Worm (Caenorhabditis elegans): ENCODE measurements around the gene Y71H2AM.29.
A peak's percentile ranks its signal among the peaks of the same experiment; 100 is the strongest.

Gene Y71H2AM.29

DNA sequence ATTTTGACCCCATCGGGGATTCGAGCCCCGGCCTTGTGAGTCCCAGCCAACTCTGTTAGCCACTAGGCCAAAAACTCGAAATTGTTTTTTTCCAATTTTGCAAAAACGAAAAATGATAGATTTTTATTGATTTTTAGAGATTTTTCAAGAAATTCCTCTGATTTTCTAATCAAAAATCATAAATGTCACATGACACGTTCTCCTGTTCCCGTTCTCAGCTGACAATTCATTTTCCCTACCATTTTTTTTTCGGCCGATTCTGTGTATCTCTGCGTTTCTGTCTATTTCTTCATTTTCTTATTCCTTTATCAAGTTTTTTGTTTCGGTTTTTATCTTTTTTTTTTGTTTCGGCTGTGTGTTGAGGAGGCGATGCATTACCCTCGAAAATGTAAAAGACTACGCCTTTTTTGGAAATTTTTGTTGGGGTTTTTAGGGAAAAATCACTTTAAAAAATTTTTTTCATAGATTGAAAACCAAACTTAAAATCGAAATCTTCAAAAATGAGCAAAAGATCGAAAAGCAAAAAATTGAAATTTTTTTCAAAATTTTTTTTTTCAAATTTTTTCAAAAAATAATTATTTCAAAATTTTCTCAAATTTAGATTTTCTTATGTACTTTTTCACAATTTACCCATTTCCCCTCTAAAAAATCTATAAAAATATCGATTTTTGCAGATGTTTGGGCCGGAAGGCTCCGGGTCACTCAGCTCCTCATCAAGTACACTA, 41.7 kb downstream of the Y71H2AM.29 start, which contains the start of gene klf-1 (continued):
- TF ChIP-seq F26F4.8 (GFP tag; conservative IDR thresholded peaks at IDR 0.05), result no peak
- TF ChIP-seq F44E2.7 (GFP tag; IDR thresholded peaks at IDR 0.05), result no peak
- no peak for TF ChIP-seq D1046.2 (GFP tag; IDR thresholded peaks at IDR 0.05)
- peak in 1 of 2 experiments; percentile 58 for TF ChIP-seq mdl-1 (tag; optimal IDR thresholded peaks at IDR 0.05)
- TF ChIP-seq zfp-3 (GFP tag; conservative IDR thresholded peaks at IDR 0.05), result no peak
- no peak for TF ChIP-seq mes-2 (tag; optimal IDR thresholded peaks at IDR 0.05; ENCODE audit: poor library complexity, severe bottlenecking)
- TF ChIP-seq ZK337.2 (GFP tag; IDR thresholded peaks at IDR 0.05), result no peak
- no peak for TF ChIP-seq lin-15B (tag; optimal IDR thresholded peaks at IDR 0.05)
- no peak for TF ChIP-seq F49E8.2 (tag; optimal IDR thresholded peaks at IDR 0.05; ENCODE audit: borderline replicate concordance)
- no peak for TF ChIP-seq nhr-11 (tag; optimal IDR thresholded peaks at IDR 0.05)
- no peak for TF ChIP-seq ceh-20 (GFP tag; IDR thresholded peaks at IDR 0.05)
- no peak for TF ChIP-seq php-3 (GFP tag; IDR thresholded peaks at IDR 0.05)
- no peak for TF ChIP-seq ZK546.5 (tag; optimal IDR thresholded peaks at IDR 0.05)
- TF ChIP-seq egl-27 (tag; optimal IDR thresholded peaks at IDR 0.05), result no peak
- no peak for TF ChIP-seq lin-39 (tag; optimal IDR thresholded peaks at IDR 0.05)
- no peak for TF ChIP-seq zip-2 (tag; optimal IDR thresholded peaks at IDR 0.05)
- TF ChIP-seq cey-2 (tag; optimal IDR thresholded peaks at IDR 0.05; ENCODE audit: borderline replicate concordance, insufficient read depth), result peak; percentile 12
- TF ChIP-seq attf-4 (tag; optimal IDR thresholded peaks at IDR 0.05), result no peak
- peak; percentile 4 for TF ChIP-seq mxl-3 (GFP tag; optimal IDR thresholded peaks at IDR 0.05)
- peak; percentile 84 for TF ChIP-seq dve-1 (tag; optimal IDR thresholded peaks at IDR 0.05; ENCODE audit: insufficient read depth)
- no peak for TF ChIP-seq fkh-10 (GFP tag; optimal IDR thresholded peaks at IDR 0.05)
- TF ChIP-seq ceh-32 (tag; optimal IDR thresholded peaks at IDR 0.05; ENCODE audit: poor library complexity), result no peak
- TF ChIP-seq Y75B8A.6 (GFP tag; IDR thresholded peaks at IDR 0.05), result no peak
- no peak for TF ChIP-seq fos-1 (tag; optimal IDR thresholded peaks at IDR 0.05)
- TF ChIP-seq hlh-11 (tag; optimal IDR thresholded peaks at IDR 0.05), result peak; percentile 92
- no peak for TF ChIP-seq snpc-4 (tag; optimal IDR thresholded peaks at IDR 0.05)
- no peak for TF ChIP-seq saeg-2 (GFP tag; IDR thresholded peaks at IDR 0.05)
- TF ChIP-seq nhr-6 (tag; optimal IDR thresholded peaks at IDR 0.05), result no peak
- no peak for TF ChIP-seq madf-5 (GFP tag; IDR thresholded peaks at IDR 0.05)
- peak; percentile 87 for TF ChIP-seq nhr-28 (tag; optimal IDR thresholded peaks at IDR 0.05)
- no peak for TF ChIP-seq jun-1 (tag; optimal IDR thresholded peaks at IDR 0.05)
- TF ChIP-seq nhr-102 (tag; optimal IDR thresholded peaks at IDR 0.05), result peak; percentile 28
- no peak for TF ChIP-seq spr-3 (GFP tag; optimal IDR thresholded peaks at IDR 0.05)
- no peak for TF ChIP-seq nhr-42 (GFP tag; IDR thresholded peaks at IDR 0.05)
- TF ChIP-seq set-16 (GFP tag; IDR thresholded peaks at IDR 0.05), result no peak
- peak; percentile 88 for TF ChIP-seq hlh-30 (tag; optimal IDR thresholded peaks at IDR 0.05; ENCODE audit: insufficient read depth)
- TF ChIP-seq lin-1 (GFP tag; IDR thresholded peaks at IDR 0.05), result 0 out of 2 replicates have a peak, but pooled peaks have one; percentile 16
- TF ChIP-seq ztf-7 (tag; optimal IDR thresholded peaks at IDR 0.05), result no peak
- TF ChIP-seq lir-3 (tag; optimal IDR thresholded peaks at IDR 0.05), result no peak
- no peak for TF ChIP-seq Y48G9A.11 (GFP tag; IDR thresholded peaks at IDR 0.05)
- TF ChIP-seq R02D3.7 (tag; optimal IDR thresholded peaks at IDR 0.05), result no peak
- no peak for TF ChIP-seq ceh-62 (tag; optimal IDR thresholded peaks at IDR 0.05)
- TF ChIP-seq ctbp-1 (GFP tag; IDR thresholded peaks at IDR 0.05), result no peak
- TF ChIP-seq snpc-1.2 (GFP tag; IDR thresholded peaks at IDR 0.05), result no peak
- peak; percentile 82 for TF ChIP-seq aha-1 (tag)
- peak; percentile 39 for TF ChIP-seq mep-1 (tag; optimal IDR thresholded peaks at IDR 0.05)
- no peak for TF ChIP-seq ces-1 (GFP tag; optimal IDR thresholded peaks at IDR 0.05)
- TF ChIP-seq unc-39 (tag; optimal IDR thresholded peaks at IDR 0.05), result no peak
- no peak for TF ChIP-seq T26A8.4 (GFP tag; IDR thresholded peaks at IDR 0.05)
- TF ChIP-seq nhr-25 (tag; optimal IDR thresholded peaks at IDR 0.05; ENCODE audit: borderline replicate concordance, insufficient read depth), result no peak

Data from whole organism, L4 larva.